Worm (Caenorhabditis elegans) whole organism, young adult: ENCODE measurements around the gene dct-15.

Experiments used
- B0019.2 ChIP-seq: fragments of 200-800 bp; sonication (Bioruptor generic); conservative IDR thresholded peaks from 2 replicates; pipeline ENCODE4 v1.3.6; 2022; ENCODE audit warnings: missing genetic modification reagents, missing genetic modification characterization, missing compliant biosample characterization
- B0261.1 ChIP-seq: sonication (generic microtip); optimal IDR thresholded peaks from 2 replicates; lab custom pipeline; 2016; ENCODE audit warnings: mild to moderate bottlenecking, missing genetic modification characterization, moderate library complexity, missing compliant biosample characterization
- F10E7.11 ChIP-seq: sonication (generic microtip); optimal IDR thresholded peaks from 2 replicates; lab custom pipeline; 2017; ENCODE audit warnings: mild to moderate bottlenecking, missing genetic modification characterization, moderate library complexity, missing compliant biosample characterization
- F22D6.2 ChIP-seq: sonication (generic microtip); optimal IDR thresholded peaks from 2 replicates; lab custom pipeline; 2016; ENCODE audit warnings: mild to moderate bottlenecking, missing genetic modification characterization, missing compliant biosample characterization
- F37B4.10 ChIP-seq: fragments of 200-800 bp; sonication (Bioruptor generic); IDR thresholded peaks from 2 replicates; pipeline ENCODE4 v1.3.6; 2022; ENCODE audit warnings: missing genetic modification characterization, missing compliant biosample characterization
- F39B2.1 ChIP-seq: fragments of 200-800 bp; sonication (Bioruptor generic); IDR thresholded peaks from 2 replicates; pipeline ENCODE4 v1.3.6; 2022; ENCODE audit warnings: missing genetic modification reagents, missing genetic modification characterization, missing compliant biosample characterization
- F57C9.4 ChIP-seq: sonication (generic microtip); optimal IDR thresholded peaks from 2 replicates; lab custom pipeline; 2017; ENCODE audit warnings: mild to moderate bottlenecking, missing genetic modification characterization, missing compliant biosample characterization
- Y56A3A.18 ChIP-seq: fragments of 200-800 bp; sonication (Bioruptor generic); IDR thresholded peaks from 2 replicates; pipeline ENCODE4 v1.3.6; 2022; ENCODE audit warnings: missing genetic modification reagents, missing genetic modification characterization, missing compliant biosample characterization
- athp-1 ChIP-seq: sonication (generic microtip); optimal IDR thresholded peaks from 2 replicates; lab custom pipeline; 2017; ENCODE audit warnings: mild to moderate bottlenecking, missing genetic modification characterization, missing compliant biosample characterization
- attf-5 ChIP-seq: fragments of 200-800 bp; sonication (Bioruptor generic); optimal IDR thresholded peaks from 2 replicates; lab custom pipeline; 2018; ENCODE audit warnings: mild to moderate bottlenecking, missing genetic modification characterization, missing compliant biosample characterization
- ceh-100 ChIP-seq: fragments of 200-800 bp; sonication (Bioruptor generic); IDR thresholded peaks from 2 replicates; pipeline ENCODE4 v1.3.6; 2022; ENCODE audit warnings: missing genetic modification reagents, missing genetic modification characterization, missing compliant biosample characterization
- ceh-27 ChIP-seq: fragments of 200-800 bp; sonication (Bioruptor generic); optimal IDR thresholded peaks from 2 replicates; lab custom pipeline; 2018; ENCODE audit warnings: mild to moderate bottlenecking, missing genetic modification characterization, moderate library complexity, missing compliant biosample characterization
- ceh-58 ChIP-seq: fragments of 200-800 bp; sonication (Bioruptor generic); IDR thresholded peaks from 2 replicates; pipeline ENCODE4 v1.3.6; 2022; ENCODE audit warnings: missing genetic modification characterization, missing compliant biosample characterization
- dpff-1 ChIP-seq: sonication (generic microtip); optimal IDR thresholded peaks from 2 replicates; lab custom pipeline; 2017; ENCODE audit warnings: mild to moderate bottlenecking, missing genetic modification characterization, missing compliant biosample characterization
- efl-1 ChIP-seq: fragments of 150-350 bp; optimal IDR thresholded peaks from 2 replicates; lab custom pipeline; 2014; ENCODE audit warnings: missing biosample characterization, missing genetic modification reagents, missing genetic modification characterization
- egrh-3 ChIP-seq: fragments of 200-800 bp; sonication (Bioruptor generic); IDR thresholded peaks from 2 replicates; pipeline ENCODE4 v1.3.6; 2022; ENCODE audit warnings: missing genetic modification reagents, missing genetic modification characterization, missing compliant biosample characterization
- gei-17 ChIP-seq: fragments of 200-800 bp; sonication (Bioruptor generic); optimal IDR thresholded peaks from 2 replicates; lab custom pipeline; 2018; ENCODE audit warnings: mild to moderate bottlenecking, missing genetic modification characterization, missing compliant biosample characterization
- hlh-26 ChIP-seq: fragments of 200-800 bp; sonication (Bioruptor generic); conservative IDR thresholded peaks from 2 replicates; pipeline ENCODE4 v1.3.6; 2022; ENCODE audit warnings: missing genetic modification reagents, missing genetic modification characterization, missing compliant biosample characterization
- hmg-1.2 ChIP-seq: fragments of 200-800 bp; sonication (Bioruptor generic); IDR thresholded peaks from 2 replicates; pipeline ENCODE4 v1.3.6; 2022; ENCODE audit warnings: missing genetic modification reagents, missing genetic modification characterization, missing compliant biosample characterization
- hrde-1 ChIP-seq: sonication (generic microtip); optimal IDR thresholded peaks from 2 replicates; lab custom pipeline; 2016; ENCODE audit warnings: missing genetic modification characterization, mild to moderate bottlenecking, missing compliant biosample characterization, moderate library complexity, missing genotype, missing genetic modification reagents, borderline replicate concordance
- hsf-1 ChIP-seq: fragments of 200-800 bp; sonication (Bioruptor generic); IDR thresholded peaks from 2 replicates; pipeline ENCODE4 v1.3.6; 2022; ENCODE audit warnings: missing genetic modification reagents, missing genetic modification characterization, missing compliant biosample characterization
- lsl-1 ChIP-seq: fragments of 200-800 bp; sonication (Bioruptor generic); optimal IDR thresholded peaks from 2 replicates; lab custom pipeline; 2018; ENCODE audit warnings: mild to moderate bottlenecking, missing genetic modification characterization, moderate library complexity, missing compliant biosample characterization
- madf-3 ChIP-seq: fragments of 200-800 bp; sonication (Bioruptor generic); IDR thresholded peaks from 2 replicates; pipeline ENCODE4 v1.3.6; 2022; ENCODE audit warnings: missing genetic modification reagents, missing genetic modification characterization, missing compliant biosample characterization
- mcd-1 ChIP-seq: fragments of 200-800 bp; sonication (Bioruptor generic); IDR thresholded peaks from 2 replicates; pipeline ENCODE4 v1.3.6; 2022; ENCODE audit warnings: missing genetic modification reagents, missing genetic modification characterization, missing compliant biosample characterization
- mes-4 ChIP-seq: sonication (generic microtip); optimal IDR thresholded peaks from 2 replicates; lab custom pipeline; 2016; ENCODE audit warnings: missing genotype, missing genetic modification characterization, missing compliant biosample characterization
- nfya-2 ChIP-seq: fragments of 200-800 bp; sonication (Bioruptor generic); IDR thresholded peaks from 2 replicates; pipeline ENCODE4 v1.3.6; 2022; ENCODE audit warnings: missing genetic modification reagents, missing genetic modification characterization, missing compliant biosample characterization
- nhr-120 ChIP-seq: fragments of 200-800 bp; sonication (Bioruptor generic); IDR thresholded peaks from 2 replicates; pipeline ENCODE4 v1.3.6; 2022; ENCODE audit warnings: missing genetic modification characterization, missing compliant biosample characterization
- nhr-179 ChIP-seq: sonication (generic microtip); optimal IDR thresholded peaks from 2 replicates; lab custom pipeline; 2016; ENCODE audit warnings: mild to moderate bottlenecking, missing genetic modification characterization, missing compliant biosample characterization
- nhr-27 ChIP-seq: fragments of 200-800 bp; sonication (Bioruptor generic); optimal IDR thresholded peaks from 2 replicates; lab custom pipeline; 2018; ENCODE audit warnings: mild to moderate bottlenecking, missing genetic modification characterization, moderate library complexity, missing compliant biosample characterization
- nhr-80 ChIP-seq: sonication (generic microtip); optimal IDR thresholded peaks from 2 replicates; lab custom pipeline; 2016; ENCODE audit warnings: missing genetic modification characterization, missing compliant biosample characterization
- pha-4 ChIP-seq: fragments of 150-350 bp; sonication (generic microtip); optimal IDR thresholded peaks from 2 replicates; lab custom pipeline; 2014; ENCODE audit warnings: missing biosample characterization, missing genetic modification reagents, missing genetic modification characterization
- snpc-3.4 ChIP-seq: sonication (generic microtip); optimal IDR thresholded peaks from 2 replicates; lab custom pipeline; 2017; ENCODE audit warnings: missing genetic modification characterization, mild to moderate bottlenecking, missing compliant biosample characterization, antibody characterized with exemption, moderate library complexity, missing genotype, missing genetic modification reagents
- somi-1 ChIP-seq: fragments of 200-800 bp; sonication (Bioruptor generic); optimal IDR thresholded peaks from 2 replicates; lab custom pipeline; 2018; ENCODE audit warnings: mild to moderate bottlenecking, missing genetic modification characterization, missing compliant biosample characterization
- sptf-2 ChIP-seq: fragments of 200-800 bp; sonication (Bioruptor generic); optimal IDR thresholded peaks from 2 replicates; lab custom pipeline; 2018; ENCODE audit warnings: mild to moderate bottlenecking, missing genetic modification characterization, missing compliant biosample characterization
- tbp1 ChIP-seq: fragments of 200-800 bp; sonication (Bioruptor generic); optimal IDR thresholded peaks from 2 replicates; lab custom pipeline; 2018; ENCODE audit warnings: mild to moderate bottlenecking, missing genetic modification characterization, missing compliant biosample characterization
- tbx-9 ChIP-seq: sonication (generic microtip); optimal IDR thresholded peaks from 2 replicates; lab custom pipeline; 2016; ENCODE audit warnings: borderline replicate concordance, missing genetic modification characterization, inconsistent platforms, missing compliant biosample characterization
- tlf-1 ChIP-seq: fragments of 200-800 bp; sonication (Bioruptor generic); optimal IDR thresholded peaks from 2 replicates; lab custom pipeline; 2018; ENCODE audit warnings: mild to moderate bottlenecking, missing genetic modification characterization, missing compliant biosample characterization
- xnd-1 ChIP-seq: sonication (generic microtip); optimal IDR thresholded peaks from 2 replicates; lab custom pipeline; 2016; ENCODE audit warnings: missing genotype, missing genetic modification reagents, missing genetic modification characterization, missing compliant biosample characterization
- zfh-2 ChIP-seq: fragments of 200-800 bp; sonication (Bioruptor generic); conservative IDR thresholded peaks from 2 replicates; pipeline ENCODE4 v1.3.6; 2022; ENCODE audit warnings: missing genetic modification reagents, missing genetic modification characterization, missing compliant biosample characterization
- ztf-6 ChIP-seq: fragments of 200-800 bp; sonication (Bioruptor generic); IDR thresholded peaks from 2 replicates; pipeline ENCODE4 v1.3.6; 2022; ENCODE audit warnings: missing genetic modification reagents, missing genetic modification characterization, missing compliant biosample characterization

Gene dct-15

ce11 chrIV:9857952-9858488 is 47.5 kb upstream of the dct-15 start, which contains the start of gene npp-1 (continued):
- TF ChIP-seq tbp1 (GFP tag; lab: Kevin White, UChicago) (no peak), hsf-1 (no peak), tlf-1 (GFP tag; lab: Kevin White, UChicago) (no peak), gei-17 (no peak), hlh-26 (GFP tag; lab: Robert Waterston, UW) (no peak), nhr-179 (tag; lab: Kevin White, UChicago) (no peak), ztf-6 (GFP tag; lab: Robert Waterston, UW) (no peak), F10E7.11 (tag; lab: Kevin White, UChicago) (no peak), ceh-100 (GFP tag; lab: Robert Waterston, UW) (peak; percentile 83), B0019.2 (no peak), pha-4 (no peak), sptf-2 (GFP tag; lab: Kevin White, UChicago) (no peak), B0261.1 (no peak), attf-5 (peak; percentile 63), hmg-1.2 (no peak; the same call in 1 of the 2 replicates), nhr-27 (tag; lab: Kevin White, UChicago) (no peak), hrde-1 (tag; lab: Kevin White, UChicago) (no peak), nhr-80 (tag; lab: Kevin White, UChicago) (peak; percentile 20), F57C9.4 (tag; lab: Kevin White, UChicago) (no peak), ceh-27 (GFP tag; lab: Kevin White, UChicago) (peak; percentile 9), athp-1 (tag; lab: Kevin White, UChicago) (no peak), mes-4 (tag; lab: Kevin White, UChicago) (no peak), ceh-58 (GFP tag; lab: Robert Waterston, UW) (no peak)

- TF ChIP-seq B0261.1 (no peak), F22D6.2 (no peak), F39B2.1 (no peak), lsl-1 (GFP tag; lab: Kevin White, UChicago) (no peak), hrde-1 (tag; lab: Kevin White, UChicago) (no peak), tbx-9 (tag; lab: Kevin White, UChicago) (no peak)
Measured at ce11 chrIV:9855712-9856111, 45.2 kb upstream of the dct-15 start, which contains the start of gene K07F5.12. Gene K07F5.12 (plus strand): TSS chrIV:9856012.

ce11 chrIV:9854952-9855351 is 44.4 kb upstream of the dct-15 start:
- no peak for TF ChIP-seq gei-17
- peak; percentile 28 for TF ChIP-seq nhr-80 (tag; lab: Kevin White, UChicago)

- TF ChIP-seq madf-3, result 0 out of 2 replicates have a peak, but pooled peaks have one; percentile 2
- TF ChIP-seq nfya-2 (GFP tag; lab: Robert Waterston, UW), result no peak
- no peak for TF ChIP-seq xnd-1 (tag; lab: Kevin White, UChicago)
- 0 out of 2 replicates have a peak, but pooled peaks have one; percentile 24 for TF ChIP-seq hlh-26 (GFP tag; lab: Robert Waterston, UW)
- TF ChIP-seq dpff-1 (tag; lab: Kevin White, UChicago), result no peak
- TF ChIP-seq F37B4.10 (GFP tag; lab: Robert Waterston, UW), result no peak
- TF ChIP-seq nhr-120 (GFP tag; lab: Robert Waterston, UW), result 0 out of 2 replicates have a peak, but pooled peaks have one; percentile 9
- no peak for TF ChIP-seq snpc-3.4 (tag; lab: Kevin White, UChicago)
- no peak for TF ChIP-seq efl-1 (GFP tag; lab: Kevin White, UChicago)
- TF ChIP-seq lsl-1 (GFP tag; lab: Kevin White, UChicago), result no peak
- TF ChIP-seq F22D6.2, result no peak
- TF ChIP-seq somi-1 (GFP tag; lab: Kevin White, UChicago), result no peak
- 0 out of 2 replicates have a peak, but pooled peaks have one; percentile 5 for TF ChIP-seq mcd-1 (GFP tag; lab: Robert Waterston, UW)
- TF ChIP-seq ceh-27 (GFP tag; lab: Kevin White, UChicago), result no peak
- TF ChIP-seq zfh-2, result peak; percentile 76
- 0 out of 2 replicates have a peak, but pooled peaks have one; percentile 20 for TF ChIP-seq Y56A3A.18
- TF ChIP-seq egrh-3 (GFP tag; lab: Robert Waterston, UW), result peak; percentile 73
Measured at ce11 chrIV:9852818-9853466, 42.4 kb upstream of the dct-15 start.
